Fruit fly (Drosophila melanogaster): Measurements from ENCODE around the gene CG6470.

DNA sequence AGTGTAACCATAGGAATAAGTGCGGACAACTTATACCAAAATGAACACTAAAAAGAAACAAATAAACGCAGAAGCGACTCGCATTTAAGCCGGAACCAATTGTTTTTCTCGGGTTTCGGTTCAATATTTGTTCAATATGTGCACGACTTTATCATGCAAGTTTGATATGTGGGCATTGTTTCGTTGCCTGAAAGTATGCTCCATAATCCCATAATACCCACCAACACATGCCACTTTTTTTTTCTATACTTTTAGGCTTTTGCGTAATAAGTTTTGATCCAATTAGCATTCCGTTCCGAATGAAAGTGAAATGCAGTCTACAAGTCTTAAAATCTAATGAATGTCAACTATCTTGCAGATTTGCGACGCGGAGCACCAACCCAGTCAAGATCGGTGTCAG, 5.7 kb upstream of the CG6470 start:
- TF ChIP-seq psq (optimal IDR thresholded peaks at IDR 0.05) (no peak), pan (optimal IDR thresholded peaks at IDR 0.05) (no peak)
